Worm (Caenorhabditis elegans) whole organism, early embryonic: Measurements from ENCODE around the gene Y39A1A.16.

Source experiments
- B0310.2 ChIP-seq: sonication (generic microtip); optimal IDR thresholded peaks from 2 replicates; lab custom pipeline; 2016; ENCODE audit warnings: mild to moderate bottlenecking, missing genetic modification characterization, missing compliant biosample characterization
- F13C5.2 ChIP-seq: sonication (generic microtip); optimal IDR thresholded peaks from 2 replicates; lab custom pipeline; 2017; ENCODE audit warnings: mild to moderate bottlenecking, missing genetic modification characterization, inconsistent platforms, missing compliant biosample characterization
- aly-1 ChIP-seq: sonication (generic microtip); optimal IDR thresholded peaks from 2 replicates; lab custom pipeline; 2016; ENCODE audit warnings: missing genetic modification characterization, missing compliant biosample characterization
- ama-1 ChIP-seq: fragments of 150-350 bp; optimal IDR thresholded peaks from 2 replicates; lab custom pipeline; 2014
- ceh-13 ChIP-seq: fragments of 200-800 bp; sonication (Bioruptor generic); optimal IDR thresholded peaks from 2 replicates; lab custom pipeline; 2018; ENCODE audit warnings: mild to moderate bottlenecking, missing genetic modification characterization, missing compliant biosample characterization
- ceh-36 ChIP-seq: sonication (generic microtip); optimal IDR thresholded peaks from 2 replicates; lab custom pipeline; 2016; ENCODE audit warnings: missing genetic modification characterization, inconsistent platforms, missing compliant biosample characterization
- ets-7 ChIP-seq: sonication (generic microtip); optimal IDR thresholded peaks from 2 replicates; lab custom pipeline; 2016; ENCODE audit warnings: missing genotype, missing genetic modification characterization, missing compliant biosample characterization
- flt-1 ChIP-seq: fragments of 200-800 bp; sonication (Bioruptor generic); IDR thresholded peaks from 2 replicates; pipeline ENCODE4 v1.3.6; 2022; ENCODE audit warnings: missing genetic modification characterization, missing compliant biosample characterization
- hmbx-1 ChIP-seq: sonication (generic microtip); optimal IDR thresholded peaks from 2 replicates; lab custom pipeline; 2016; ENCODE audit warnings: mild to moderate bottlenecking, missing genetic modification characterization, missing compliant biosample characterization
- hmg-4 ChIP-seq: fragments of 200-800 bp; sonication (Bioruptor generic); optimal IDR thresholded peaks from 2 replicates; lab custom pipeline; 2018; ENCODE audit warnings: mild to moderate bottlenecking, missing genetic modification characterization, missing compliant biosample characterization
- hnd-1 ChIP-seq: sonication (generic microtip); optimal IDR thresholded peaks from 2 replicates; lab custom pipeline; 2016; ENCODE audit warnings: missing genetic modification characterization, missing compliant biosample characterization
- pes-1 ChIP-seq: fragments of 200-800 bp; sonication (Bioruptor generic); IDR thresholded peaks from 2 replicates; pipeline ENCODE4 v1.3.6; 2022; ENCODE audit warnings: missing genetic modification reagents, missing genetic modification characterization, missing compliant biosample characterization
- scrt-1 ChIP-seq: fragments of 200-800 bp; sonication (Bioruptor generic); IDR thresholded peaks from 2 replicates; pipeline ENCODE4 v1.3.6; 2022; ENCODE audit warnings: missing genetic modification characterization, missing compliant biosample characterization
- sea-1 ChIP-seq: fragments of 200-800 bp; sonication (Bioruptor generic); conservative IDR thresholded peaks from 2 replicates; pipeline ENCODE4 v1.3.6; 2022; ENCODE audit warnings: missing genetic modification characterization, missing compliant biosample characterization
- tbx-11 ChIP-seq: fragments of 200-800 bp; sonication (Bioruptor generic); IDR thresholded peaks from 2 replicates; pipeline ENCODE4 v1.3.6; 2022; ENCODE audit warnings: missing genetic modification characterization, missing compliant biosample characterization
- tbx-37 ChIP-seq: fragments of 200-800 bp; sonication (Bioruptor generic); conservative IDR thresholded peaks from 2 replicates; pipeline ENCODE4 v1.3.6; 2022; ENCODE audit warnings: missing genetic modification reagents, missing genetic modification characterization, missing compliant biosample characterization
- tra-4 ChIP-seq: sonication (generic microtip); optimal IDR thresholded peaks from 2 replicates; lab custom pipeline; 2017; ENCODE audit warnings: missing genetic modification characterization, missing compliant biosample characterization

The Y39A1A.16 gene

ce11 chrIII:10707461-10707860 lies 28.4 kb downstream of the Y39A1A.16 start, which contains the start of gene mrpl-12:
Gene mrpl-12 (plus strand): TSS chrIII:10707761.
- no peak for TF ChIP-seq pes-1 (GFP tag; lab: Robert Waterston, UW)
- no peak for TF ChIP-seq hmg-4 (GFP tag; lab: Kevin White, UChicago)
- TF ChIP-seq F13C5.2 (tag; lab: Kevin White, UChicago): no peak
- no peak for TF ChIP-seq ceh-13
- no peak for TF ChIP-seq flt-1
- no peak for TF ChIP-seq scrt-1 (GFP tag; lab: Robert Waterston, UW)
- TF ChIP-seq ceh-36 (tag; lab: Kevin White, UChicago): no peak
- no peak for TF ChIP-seq ama-1 (lab: Kevin White, UChicago)
- no peak for TF ChIP-seq tbx-11 (GFP tag; lab: Robert Waterston, UW)
- no peak for TF ChIP-seq sea-1
- no peak for TF ChIP-seq tra-4 (tag; lab: Kevin White, UChicago)
- no peak for TF ChIP-seq tbx-37 (GFP tag; lab: Robert Waterston, UW)
- no peak for TF ChIP-seq ets-7

ce11 chrIII:10708484-10708883 lies 29.4 kb downstream of the Y39A1A.16 start:
- no peak for TF ChIP-seq tra-4 (tag; lab: Kevin White, UChicago)
- no peak for TF ChIP-seq scrt-1 (GFP tag; lab: Robert Waterston, UW)
- TF ChIP-seq B0310.2: no peak
- no peak for TF ChIP-seq hmbx-1 (tag; lab: Kevin White, UChicago)
- TF ChIP-seq hmg-4 (GFP tag; lab: Kevin White, UChicago): no peak
- no peak for TF ChIP-seq ceh-13
- no peak for TF ChIP-seq ama-1 (lab: Kevin White, UChicago)
- TF ChIP-seq aly-1 (tag; lab: Kevin White, UChicago): no peak
- no peak for TF ChIP-seq flt-1
- no peak for TF ChIP-seq tbx-11 (GFP tag; lab: Robert Waterston, UW)
- no peak for TF ChIP-seq hnd-1 (tag; lab: Kevin White, UChicago)
- TF ChIP-seq sea-1: no peak
- no peak for TF ChIP-seq tbx-37 (GFP tag; lab: Robert Waterston, UW)
- TF ChIP-seq F13C5.2 (tag; lab: Kevin White, UChicago): no peak
- no peak for TF ChIP-seq pes-1 (GFP tag; lab: Robert Waterston, UW)
- no peak for TF ChIP-seq ceh-36 (tag; lab: Kevin White, UChicago)
- TF ChIP-seq ets-7: no peak

- TF ChIP-seq ceh-13 (no peak), tra-4 (tag; lab: Kevin White, UChicago) (no peak), tbx-11 (GFP tag; lab: Robert Waterston, UW) (no peak), sea-1 (no peak), ceh-36 (tag; lab: Kevin White, UChicago) (no peak), scrt-1 (GFP tag; lab: Robert Waterston, UW) (no peak), hmbx-1 (tag; lab: Kevin White, UChicago) (no peak), tbx-37 (GFP tag; lab: Robert Waterston, UW) (no peak), ets-7 (no peak), hmg-4 (GFP tag; lab: Kevin White, UChicago) (no peak), F13C5.2 (tag; lab: Kevin White, UChicago) (no peak), pes-1 (GFP tag; lab: Robert Waterston, UW) (no peak), aly-1 (tag; lab: Kevin White, UChicago) (no peak), flt-1 (no peak), hnd-1 (tag; lab: Kevin White, UChicago) (no peak), ama-1 (lab: Kevin White, UChicago) (no peak), B0310.2 (no peak)
Measured at ce11 chrIII:10709676-10710075, 30.6 kb downstream of the Y39A1A.16 start.

- TF ChIP-seq hmbx-1 (tag; lab: Kevin White, UChicago) (no peak), flt-1 (no peak), tbx-11 (GFP tag; lab: Robert Waterston, UW) (no peak), ama-1 (lab: Kevin White, UChicago) (peak; percentile 85), tra-4 (tag; lab: Kevin White, UChicago) (no peak)
Measured at ce11 chrIII:10711192-10711673, 32.2 kb downstream of the Y39A1A.16 start, which contains the start of gene W09D10.5. Gene W09D10.5 (minus strand): TSS chrIII:10711536.

- TF ChIP-seq tbx-37 (GFP tag; lab: Robert Waterston, UW): no peak
- TF ChIP-seq F13C5.2 (tag; lab: Kevin White, UChicago): no peak
- TF ChIP-seq ceh-36 (tag; lab: Kevin White, UChicago): no peak
- TF ChIP-seq flt-1: no peak
- no peak for TF ChIP-seq hmbx-1 (tag; lab: Kevin White, UChicago)
- TF ChIP-seq ets-7: no peak
- no peak for TF ChIP-seq tra-4 (tag; lab: Kevin White, UChicago)
- no peak for TF ChIP-seq ama-1 (lab: Kevin White, UChicago)
- TF ChIP-seq B0310.2: no peak
- no peak for TF ChIP-seq hnd-1 (tag; lab: Kevin White, UChicago)
- no peak for TF ChIP-seq scrt-1 (GFP tag; lab: Robert Waterston, UW)
- TF ChIP-seq sea-1: no peak
- no peak for TF ChIP-seq ceh-13
Measured at ce11 chrIII:10714541-10714940, 35.5 kb downstream of the Y39A1A.16 start.

- TF ChIP-seq ets-7 (no peak), hmbx-1 (tag; lab: Kevin White, UChicago) (no peak), tbx-11 (GFP tag; lab: Robert Waterston, UW) (no peak), ceh-13 (no peak), flt-1 (no peak), ama-1 (lab: Kevin White, UChicago) (no peak), pes-1 (GFP tag; lab: Robert Waterston, UW) (no peak), tbx-37 (GFP tag; lab: Robert Waterston, UW) (no peak), B0310.2 (no peak), sea-1 (no peak), F13C5.2 (tag; lab: Kevin White, UChicago) (no peak), hnd-1 (tag; lab: Kevin White, UChicago) (no peak), aly-1 (tag; lab: Kevin White, UChicago) (no peak), ceh-36 (tag; lab: Kevin White, UChicago) (no peak)
Measured at ce11 chrIII:10716091-10716490, 37.0 kb downstream of the Y39A1A.16 start, which contains the start of gene W09D10.4. Gene W09D10.4 (minus strand): TSS chrIII:10716191.

- no peak for TF ChIP-seq aly-1 (tag; lab: Kevin White, UChicago)
- TF ChIP-seq ceh-36 (tag; lab: Kevin White, UChicago): no peak
- TF ChIP-seq F13C5.2 (tag; lab: Kevin White, UChicago): no peak
- TF ChIP-seq sea-1: no peak
- TF ChIP-seq tbx-37 (GFP tag; lab: Robert Waterston, UW): no peak
- TF ChIP-seq hmbx-1 (tag; lab: Kevin White, UChicago): no peak
- TF ChIP-seq flt-1: no peak
- TF ChIP-seq tra-4 (tag; lab: Kevin White, UChicago): no peak
- no peak for TF ChIP-seq hnd-1 (tag; lab: Kevin White, UChicago)
- no peak for TF ChIP-seq ama-1 (lab: Kevin White, UChicago)
- no peak for TF ChIP-seq ceh-13
- no peak for TF ChIP-seq pes-1 (GFP tag; lab: Robert Waterston, UW)
- no peak for TF ChIP-seq tbx-11 (GFP tag; lab: Robert Waterston, UW)
- no peak for TF ChIP-seq B0310.2
- TF ChIP-seq hmg-4 (GFP tag; lab: Kevin White, UChicago): no peak
Measured at ce11 chrIII:10717479-10717878, 38.4 kb downstream of the Y39A1A.16 start.
